Worm (Caenorhabditis elegans) whole organism, L1 larva: ENCODE measurements around the gene F55C10.5.

ENCODE experiments used
- C04F5.9 ChIP-seq: sonication (generic microtip); optimal IDR thresholded peaks from 2 replicates; lab custom pipeline; 2016; ENCODE audit warnings: missing genetic modification characterization, missing compliant biosample characterization
- C16A3.4 ChIP-seq: fragments of 150-350 bp; optimal IDR thresholded peaks from 2 replicates; lab custom pipeline; 2014; ENCODE audit warnings: missing biosample characterization, missing genetic modification characterization
- C34B4.2 ChIP-seq: sonication (generic microtip); optimal IDR thresholded peaks from 2 replicates; lab custom pipeline; 2017; ENCODE audit warnings: mild to moderate bottlenecking, missing genetic modification characterization, missing compliant biosample characterization
- Y116A8C.19 ChIP-seq: sonication (generic microtip); optimal IDR thresholded peaks from 2 replicates; lab custom pipeline; 2016; ENCODE audit warnings: missing compliant biosample characterization, missing genetic modification characterization, borderline replicate concordance
- alr-1 ChIP-seq: fragments of 200-800 bp; sonication (Bioruptor generic); optimal IDR thresholded peaks from 2 replicates; lab custom pipeline; 2018; ENCODE audit warnings: borderline replicate concordance, mild to moderate bottlenecking, missing genetic modification characterization, missing compliant biosample characterization
- ama-1 ChIP-seq: fragments of 150-350 bp; optimal IDR thresholded peaks from 2 replicates; lab custom pipeline; 2014
- blmp-1 ChIP-seq: fragments of 150-350 bp; optimal IDR thresholded peaks from 2 replicates; lab custom pipeline; 2014; ENCODE audit warnings: missing biosample characterization, missing genetic modification characterization
- ceh-63 ChIP-seq: fragments of 200-800 bp; sonication (Bioruptor generic); optimal IDR thresholded peaks from 2 replicates; lab custom pipeline; 2018; ENCODE audit warnings: mild to moderate bottlenecking, missing genetic modification characterization, missing compliant biosample characterization
- ceh-90 ChIP-seq: sonication (generic microtip); optimal IDR thresholded peaks from 2 replicates; lab custom pipeline; 2016; ENCODE audit warnings: missing genetic modification characterization, missing compliant biosample characterization
- ces-1 ChIP-seq: fragments of 150-350 bp; optimal IDR thresholded peaks from 2 replicates; lab custom pipeline; 2014; ENCODE audit warnings: missing biosample characterization, missing genetic modification reagents, missing genetic modification characterization
- efl-1 ChIP-seq, 4 experiments: fragments of 150-350 bp; optimal IDR thresholded peaks in 3 of 4; peaks in 1 of 4; 1 replicate in 1 of 4; 2 replicates in 3 of 4; lab custom pipeline; 2014; ENCODE audit warnings: missing biosample characterization in 2 of 4, missing genetic modification characterization in 2 of 4, missing genetic modification reagents in 2 of 4
- elt-2 ChIP-seq: sonication (generic microtip); optimal IDR thresholded peaks from 2 replicates; lab custom pipeline; 2016; ENCODE audit warnings: missing genetic modification characterization, mild to moderate bottlenecking, inconsistent platforms, missing compliant biosample characterization, missing genetic modification reagents
- fkh-8 ChIP-seq: sonication (generic microtip); optimal IDR thresholded peaks from 2 replicates; lab custom pipeline; 2016; ENCODE audit warnings: mild to moderate bottlenecking, missing genetic modification characterization, missing compliant biosample characterization
- fos-1 ChIP-seq: fragments of 150-350 bp; optimal IDR thresholded peaks from 2 replicates; lab custom pipeline; 2014; ENCODE audit warnings: missing biosample characterization, missing genetic modification characterization
- hlh-17 ChIP-seq: fragments of 200-800 bp; sonication (Bioruptor generic); optimal IDR thresholded peaks from 2 replicates; lab custom pipeline; 2018; ENCODE audit warnings: missing genetic modification characterization, mild to moderate bottlenecking, missing compliant biosample characterization, moderate library complexity, borderline replicate concordance
- hlh-4 ChIP-seq: sonication (generic microtip); optimal IDR thresholded peaks from 2 replicates; lab custom pipeline; 2016; ENCODE audit warnings: mild to moderate bottlenecking, missing genetic modification characterization, missing compliant biosample characterization
- isw-1 ChIP-seq: fragments of 200-800 bp; sonication (Bioruptor generic); IDR thresholded peaks from 2 replicates; pipeline ENCODE4 v1.3.6; 2022; ENCODE audit warnings: missing genetic modification characterization, missing compliant biosample characterization
- lin-14 ChIP-seq: fragments of 200-800 bp; sonication (Bioruptor generic); optimal IDR thresholded peaks from 2 replicates; lab custom pipeline; 2018; ENCODE audit warnings: mild to moderate bottlenecking, missing genetic modification characterization, moderate library complexity, missing compliant biosample characterization
- lin-35 ChIP-seq, 2 experiments: fragments of 150-350 bp; optimal IDR thresholded peaks; 2 replicates each; lab custom pipeline; 2014; ENCODE audit warnings: missing biosample characterization in 2 of 2, missing genetic modification characterization in 2 of 2, missing genetic modification reagents in 2 of 2
- lsy-2 ChIP-seq, 2 experiments: fragments of 150-350 bp; optimal IDR thresholded peaks; 2 replicates each; lab custom pipeline; 2014; ENCODE audit warnings: missing biosample characterization in 2 of 2, missing genetic modification characterization in 2 of 2
- mdl-1 ChIP-seq, 2 experiments: fragments of 150-350 bp; optimal IDR thresholded peaks; 2 replicates each; lab custom pipeline; 2014 to 2017; ENCODE audit warnings: missing biosample characterization in 2 of 2, missing genetic modification characterization in 2 of 2, inconsistent platforms in 1 of 2
- nhr-237 ChIP-seq: fragments of 150-350 bp; optimal IDR thresholded peaks from 2 replicates; lab custom pipeline; 2014; ENCODE audit warnings: missing biosample characterization, missing genetic modification characterization
- nhr-71 ChIP-seq: sonication (generic microtip); optimal IDR thresholded peaks from 2 replicates; lab custom pipeline; 2016; ENCODE audit warnings: mild to moderate bottlenecking, missing genetic modification characterization, moderate library complexity, missing compliant biosample characterization
- nhr-76 ChIP-seq: sonication (generic microtip); optimal IDR thresholded peaks from 2 replicates; lab custom pipeline; 2017; ENCODE audit warnings: missing biosample characterization, missing genetic modification characterization
- pag-3 ChIP-seq: sonication (generic microtip); optimal IDR thresholded peaks from 2 replicates; lab custom pipeline; 2017; ENCODE audit warnings: missing genetic modification characterization, mild to moderate bottlenecking, missing compliant biosample characterization, antibody characterized with exemption, borderline replicate concordance; ENCODE audit not compliant: insufficient read depth
- pax-3 ChIP-seq: fragments of 200-800 bp; sonication (Bioruptor generic); optimal IDR thresholded peaks from 2 replicates; lab custom pipeline; 2018; ENCODE audit warnings: mild to moderate bottlenecking, missing genetic modification characterization, moderate library complexity, missing compliant biosample characterization
- pqm-1 ChIP-seq: sonication (generic microtip); optimal IDR thresholded peaks from 3 replicates; lab custom pipeline; 2017; ENCODE audit warnings: missing biosample characterization, missing genetic modification characterization
- rnt-1 ChIP-seq: sonication (generic microtip); optimal IDR thresholded peaks from 2 replicates; lab custom pipeline; 2016; ENCODE audit warnings: mild to moderate bottlenecking, missing genetic modification characterization, moderate library complexity, missing compliant biosample characterization
- skn-1 ChIP-seq: fragments of 150-350 bp; optimal IDR thresholded peaks from 2 replicates; lab custom pipeline; 2014; ENCODE audit warnings: missing biosample characterization, missing genetic modification characterization
- tlp-1 ChIP-seq: fragments of 150-350 bp; optimal IDR thresholded peaks from 2 replicates; lab custom pipeline; 2014; ENCODE audit warnings: missing biosample characterization, missing genetic modification characterization
- unc-130 ChIP-seq: fragments of 150-350 bp; optimal IDR thresholded peaks from 2 replicates; lab custom pipeline; 2017; ENCODE audit warnings: missing biosample characterization, missing genetic modification characterization, inconsistent platforms
- unc-62 ChIP-seq: fragments of 150-350 bp; optimal IDR thresholded peaks from 2 replicates; lab custom pipeline; 2014; ENCODE audit warnings: missing biosample characterization, missing genetic modification reagents, missing genetic modification characterization
- unc-86 ChIP-seq: sonication (generic microtip); optimal IDR thresholded peaks from 2 replicates; lab custom pipeline; 2016; ENCODE audit warnings: missing genetic modification characterization, missing compliant biosample characterization
- unc-98 ChIP-seq: fragments of 200-800 bp; sonication (Bioruptor generic); IDR thresholded peaks from 2 replicates; pipeline ENCODE4 v1.3.6; 2022; ENCODE audit warnings: missing genetic modification characterization, missing compliant biosample characterization
- vab-15 ChIP-seq: sonication (generic microtip); optimal IDR thresholded peaks from 2 replicates; lab custom pipeline; 2017; ENCODE audit warnings: missing genotype, mild to moderate bottlenecking, missing genetic modification characterization, missing compliant biosample characterization
- zag-1 ChIP-seq: fragments of 150-350 bp; optimal IDR thresholded peaks from 2 replicates; lab custom pipeline; 2014; ENCODE audit warnings: missing biosample characterization, missing genetic modification characterization
- ztf-11 ChIP-seq, 2 experiments: sonication (generic microtip); optimal IDR thresholded peaks; 2 replicates each; lab custom pipeline; 2016 to 2017; ENCODE audit warnings: missing genetic modification characterization in 2 of 2, missing biosample characterization in 1 of 2, missing compliant biosample characterization in 1 of 2

Gene F55C10.5

ce11 chrV:11341913-11342312 lies 41.0 kb upstream of the F55C10.5 start, which contains the start of gene T02E9.5:
T02E9.5 (plus strand) TSS chrV:11342233.
- TF ChIP-seq nhr-237 (tag; lab: Kevin White, UChicago) (no peak), blmp-1 (tag; lab: Kevin White, UChicago) (no peak), fkh-8 (tag; lab: Kevin White, UChicago) (no peak), ces-1 (peak; percentile 8), ama-1 (lab: Kevin White, UChicago) (no peak), ztf-11 (tag; optimal IDR thresholded peaks at IDR 0.05; lab: Kevin White, UChicago) (no peak), C16A3.4 (tag; lab: Kevin White, UChicago) (no peak), lin-35 (GFP tag; optimal IDR thresholded peaks at IDR 0.05; lab: Kevin White, UChicago) (no peak), lsy-2 (tag; optimal IDR thresholded peaks at IDR 0.05; lab: Kevin White, UChicago) (peak in 1 of 2 experiments; percentile 2), tlp-1 (tag; lab: Kevin White, UChicago) (no peak), lin-14 (GFP tag; lab: Kevin White, UChicago) (peak; percentile 66), unc-86 (tag; lab: Kevin White, UChicago) (peak; percentile 31), unc-130 (no peak)

ce11 chrV:11344112-11344511 lies 38.8 kb upstream of the F55C10.5 start:
- TF ChIP-seq mdl-1 (tag; optimal IDR thresholded peaks at IDR 0.05; lab: Kevin White, UChicago) (no peak), nhr-76 (no peak), ceh-90 (tag; lab: Kevin White, UChicago) (no peak), C34B4.2 (tag; lab: Kevin White, UChicago) (no peak), unc-86 (tag; lab: Kevin White, UChicago) (no peak), pax-3 (tag; lab: Kevin White, UChicago) (no peak), alr-1 (tag; lab: Kevin White, UChicago) (no peak), unc-130 (no peak), isw-1 (GFP tag; lab: Robert Waterston, UW) (no peak), unc-98 (GFP tag; lab: Robert Waterston, UW) (no peak), vab-15 (tag; lab: Kevin White, UChicago) (no peak), ceh-63 (GFP tag; lab: Kevin White, UChicago) (no peak), rnt-1 (no peak), skn-1 (no peak), efl-1 (optimal IDR thresholded peaks at IDR 0.05; lab: Kevin White, UChicago) (no peak), efl-1 (GFP tag; optimal IDR thresholded peaks at IDR 0.05 in 1 of 2; lab: Kevin White, UChicago) (no peak), zag-1 (no peak), ces-1 (no peak), hlh-4 (tag; lab: Kevin White, UChicago) (no peak), C04F5.9 (tag; lab: Kevin White, UChicago) (no peak), unc-62 (GFP tag; lab: Kevin White, UChicago) (no peak)

DNA sequence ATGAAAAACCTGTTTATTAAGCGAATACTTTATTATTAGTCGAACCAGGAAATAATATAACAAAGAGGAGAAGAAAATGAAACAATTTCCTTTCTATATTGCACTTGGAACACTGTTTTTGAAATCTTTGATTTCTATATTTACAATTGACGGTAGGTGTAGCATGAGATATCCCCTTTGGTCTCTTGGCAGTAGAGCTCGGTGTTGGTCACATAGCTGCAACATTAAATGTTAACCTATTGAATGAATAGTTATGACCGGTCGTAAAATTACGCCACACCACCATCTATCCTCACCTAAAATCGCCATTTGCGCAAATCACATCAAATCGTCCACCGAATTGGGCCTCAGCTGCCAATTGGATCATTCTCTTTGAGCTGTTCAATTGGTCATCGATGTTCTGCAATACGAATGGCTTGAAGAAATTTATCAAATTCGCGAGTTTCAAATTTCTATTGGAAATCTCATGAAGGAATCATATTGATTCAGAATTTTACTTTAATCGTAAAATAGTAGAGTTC lies 38.0 kb upstream of the F55C10.5 start:
- TF ChIP-seq unc-98 (GFP tag; lab: Robert Waterston, UW) (no peak), Y116A8C.19 (no peak), elt-2 (no peak), fos-1 (no peak), C34B4.2 (tag; lab: Kevin White, UChicago) (no peak), pag-3 (tag; lab: Kevin White, UChicago) (no peak), efl-1 (optimal IDR thresholded peaks at IDR 0.05; lab: Kevin White, UChicago) (no peak), efl-1 (GFP tag; optimal IDR thresholded peaks at IDR 0.05 in 1 of 2; lab: Kevin White, UChicago) (peak in 1 of 2 experiments; percentile 9)

ce11 chrV:11346912-11347311 lies 36.0 kb upstream of the F55C10.5 start, which contains the start of gene grl-7:
grl-7 (minus strand) TSS chrV:11347012.
- TF ChIP-seq nhr-71 (tag; lab: Kevin White, UChicago) (no peak), pqm-1 (tag; lab: Kevin White, UChicago) (no peak), hlh-17 (no peak), efl-1 (optimal IDR thresholded peaks at IDR 0.05; lab: Kevin White, UChicago) (no peak), efl-1 (GFP tag; optimal IDR thresholded peaks at IDR 0.05 in 1 of 2; lab: Kevin White, UChicago) (peak in 1 of 2 experiments; percentile 33)
- TF ChIP-seq, all 84 proteins: peak for 1
